Fruit fly (Drosophila melanogaster) whole organism, embryonic: ENCODE measurements around the gene CG3544.

Experiments
- Abd-B ChIP-seq: fragments of 200-800 bp; sonication (Bioruptor generic); optimal IDR thresholded peaks from 2 replicates; lab custom pipeline; 2018; ENCODE audit warnings: missing biosample characterization, mild to moderate bottlenecking, missing genetic modification characterization, moderate library complexity
- Antp ChIP-seq: fragments of 200-800 bp; sonication (Bioruptor generic); optimal IDR thresholded peaks from 3 replicates; lab custom pipeline; 2016; ENCODE audit warnings: missing biosample characterization, missing genetic modification characterization
- Atf6 ChIP-seq: fragments of 200-800 bp; sonication (Bioruptor generic); IDR thresholded peaks from 2 replicates; pipeline ENCODE4 v1.3.6; 2022; ENCODE audit warnings: missing biosample characterization, missing genetic modification characterization
- CG10267 ChIP-seq: fragments of 200-800 bp; sonication (Bioruptor generic); optimal IDR thresholded peaks from 2 replicates; lab custom pipeline; 2018; ENCODE audit warnings: missing biosample characterization, mild to moderate bottlenecking, missing genetic modification characterization, moderate library complexity
- CG12391 ChIP-seq: fragments of 200-800 bp; sonication (Bioruptor generic); optimal IDR thresholded peaks from 3 replicates; lab custom pipeline; 2018; ENCODE audit warnings: missing biosample characterization, mild to moderate bottlenecking, missing genetic modification characterization, moderate library complexity
- CG13123 ChIP-seq: fragments of 200-800 bp; sonication (Bioruptor generic); optimal IDR thresholded peaks from 2 replicates; lab custom pipeline; 2016; ENCODE audit warnings: missing biosample characterization, missing genetic modification characterization
- CG13296 ChIP-seq: fragments of 200-800 bp; sonication (Bioruptor generic); optimal IDR thresholded peaks from 3 replicates; lab custom pipeline; 2018; ENCODE audit warnings: missing biosample characterization, mild to moderate bottlenecking, missing genetic modification characterization
- CG16779 ChIP-seq: fragments of 200-800 bp; sonication (Bioruptor generic); IDR thresholded peaks from 2 replicates; pipeline ENCODE4 v1.3.6; 2022; ENCODE audit warnings: missing biosample characterization, missing genetic modification characterization
- CG18476 ChIP-seq: fragments of 200-800 bp; sonication (Bioruptor generic); optimal IDR thresholded peaks from 2 replicates; lab custom pipeline; 2016; ENCODE audit warnings: missing biosample characterization, mild to moderate bottlenecking, missing genetic modification characterization
- CG2116 ChIP-seq: fragments of 200-800 bp; sonication (Bioruptor generic); optimal IDR thresholded peaks from 3 replicates; lab custom pipeline; 2018; ENCODE audit warnings: missing biosample characterization, mild to moderate bottlenecking, missing genetic modification characterization
- CG2120 ChIP-seq: fragments of 200-800 bp; sonication (Bioruptor generic); optimal IDR thresholded peaks from 3 replicates; lab custom pipeline; 2016; ENCODE audit warnings: missing biosample characterization, missing genetic modification characterization
- CG2129 ChIP-seq: fragments of 200-800 bp; sonication (Bioruptor generic); IDR thresholded peaks from 2 replicates; pipeline ENCODE4 v1.3.6; 2022; ENCODE audit warnings: missing biosample characterization, missing genetic modification characterization; ENCODE audit not compliant: partially characterized antibody
- CG2678 ChIP-seq: fragments of 200-800 bp; sonication (Bioruptor generic); optimal IDR thresholded peaks from 3 replicates; lab custom pipeline; 2019; ENCODE audit warnings: missing biosample characterization, mild to moderate bottlenecking, missing genetic modification characterization, moderate library complexity
- CG3995 ChIP-seq: fragments of 200-800 bp; sonication (Bioruptor generic); optimal IDR thresholded peaks from 3 replicates; lab custom pipeline; 2016; ENCODE audit warnings: missing biosample characterization, missing genetic modification characterization
- CG4424 ChIP-seq: fragments of 200-800 bp; sonication (Bioruptor generic); optimal IDR thresholded peaks from 3 replicates; lab custom pipeline; 2016; ENCODE audit warnings: missing biosample characterization, missing genetic modification characterization
- CG5180 ChIP-seq: fragments of 200-800 bp; sonication (Bioruptor generic); optimal IDR thresholded peaks from 3 replicates; lab custom pipeline; 2017; ENCODE audit warnings: missing biosample characterization, missing genetic modification characterization, mild to moderate bottlenecking, moderate library complexity, missing genetic modification reagents
- CG6765 ChIP-seq: fragments of 200-800 bp; sonication (Bioruptor generic); optimal IDR thresholded peaks from 3 replicates; lab custom pipeline; 2017; ENCODE audit warnings: missing biosample characterization, mild to moderate bottlenecking, missing genetic modification characterization
- CG7556 ChIP-seq: fragments of 200-800 bp; sonication (Bioruptor generic); optimal IDR thresholded peaks from 2 replicates; lab custom pipeline; 2017; ENCODE audit warnings: missing biosample characterization, mild to moderate bottlenecking, missing genetic modification characterization
- CG8281 ChIP-seq: fragments of 200-800 bp; sonication (Bioruptor generic); optimal IDR thresholded peaks from 2 replicates; lab custom pipeline; 2018; ENCODE audit warnings: missing biosample characterization, mild to moderate bottlenecking, missing genetic modification characterization, moderate library complexity
- CG8388 ChIP-seq: fragments of 200-800 bp; sonication (Bioruptor generic); optimal IDR thresholded peaks from 2 replicates; lab custom pipeline; 2019; ENCODE audit warnings: missing biosample characterization, mild to moderate bottlenecking, missing genetic modification characterization, moderate library complexity
- ERR ChIP-seq: fragments of 200-800 bp; sonication (Bioruptor generic); optimal IDR thresholded peaks from 2 replicates; lab custom pipeline; 2016; ENCODE audit warnings: missing biosample characterization, missing genetic modification characterization
- HLH3B ChIP-seq: fragments of 200-800 bp; sonication (Bioruptor generic); IDR thresholded peaks from 2 replicates; pipeline ENCODE4 v1.3.6; 2022; ENCODE audit warnings: missing biosample characterization, missing genetic modification characterization
- Jarid2 ChIP-seq: fragments of 200-800 bp; sonication (Bioruptor generic); optimal IDR thresholded peaks from 3 replicates; lab custom pipeline; 2017; ENCODE audit warnings: mild to moderate bottlenecking, missing biosample characterization, missing genetic modification reagents, missing genetic modification characterization
- Lhr ChIP-seq: fragments of 200-800 bp; sonication (Bioruptor generic); optimal IDR thresholded peaks from 3 replicates; lab custom pipeline; 2017; ENCODE audit warnings: mild to moderate bottlenecking, missing biosample characterization, missing genetic modification reagents, missing genetic modification characterization
- Meics ChIP-seq: fragments of 200-800 bp; sonication (Bioruptor generic); optimal IDR thresholded peaks from 2 replicates; lab custom pipeline; 2017; ENCODE audit warnings: missing biosample characterization, mild to moderate bottlenecking, missing genetic modification characterization
- Poxn ChIP-seq: fragments of 200-800 bp; sonication (Bioruptor generic); IDR thresholded peaks from 2 replicates; pipeline ENCODE4 v1.3.6; 2022; ENCODE audit warnings: missing biosample characterization, missing genetic modification characterization
- Rx ChIP-seq: fragments of 200-800 bp; sonication (Bioruptor generic); IDR thresholded peaks from 2 replicates; pipeline ENCODE4 v1.3.6; 2022; ENCODE audit warnings: missing biosample characterization, missing genetic modification characterization
- Ssrp ChIP-seq: fragments of 200-800 bp; sonication (Bioruptor generic); optimal IDR thresholded peaks from 2 replicates; lab custom pipeline; 2018; ENCODE audit warnings: missing biosample characterization, mild to moderate bottlenecking, missing genetic modification characterization, moderate library complexity
- bab2 ChIP-seq: fragments of 200-800 bp; sonication (Bioruptor generic); optimal IDR thresholded peaks from 2 replicates; lab custom pipeline; 2016; ENCODE audit warnings: missing biosample characterization, missing genetic modification characterization
- cas ChIP-seq: fragments of 200-800 bp; sonication (Bioruptor generic); IDR thresholded peaks from 2 replicates; pipeline ENCODE4 v1.3.6; 2022; ENCODE audit warnings: missing biosample characterization, missing genetic modification characterization
- chinmo ChIP-seq: fragments of 200-800 bp; sonication (Bioruptor generic); IDR thresholded peaks from 4 replicates; pipeline ENCODE4 v1.3.6; 2022; ENCODE audit warnings: missing biosample characterization, missing genetic modification characterization; ENCODE audit not compliant: partially characterized antibody
- crp ChIP-seq, 2 experiments: fragments of 200-800 bp; sonication (Bioruptor generic); optimal IDR thresholded peaks; 2 replicates in 1 of 2; 3 replicates in 1 of 2; lab custom pipeline; 2017; ENCODE audit warnings: missing biosample characterization in 2 of 2, missing genetic modification characterization in 2 of 2, mild to moderate bottlenecking in 1 of 2, moderate library complexity in 1 of 2
- ems ChIP-seq: fragments of 200-800 bp; sonication (Bioruptor generic); optimal IDR thresholded peaks from 3 replicates; lab custom pipeline; 2016; ENCODE audit warnings: missing biosample characterization, missing genetic modification characterization
- fd96Cb ChIP-seq: fragments of 200-800 bp; sonication (Bioruptor generic); optimal IDR thresholded peaks from 2 replicates; lab custom pipeline; 2018; ENCODE audit warnings: missing biosample characterization, mild to moderate bottlenecking, missing genetic modification characterization, moderate library complexity
- fu2 ChIP-seq: fragments of 200-800 bp; sonication (Bioruptor generic); optimal IDR thresholded peaks from 2 replicates; lab custom pipeline; 2016; ENCODE audit warnings: missing biosample characterization, missing genetic modification characterization
- gcm ChIP-seq: fragments of 200-800 bp; sonication (Bioruptor generic); optimal IDR thresholded peaks from 2 replicates; lab custom pipeline; 2019; ENCODE audit warnings: missing biosample characterization, mild to moderate bottlenecking, missing genetic modification characterization, moderate library complexity
- gfzf ChIP-seq: fragments of 200-800 bp; sonication (Bioruptor generic); optimal IDR thresholded peaks from 2 replicates; lab custom pipeline; 2016; ENCODE audit warnings: missing biosample characterization, mild to moderate bottlenecking, missing genetic modification characterization, moderate library complexity
- grau ChIP-seq: fragments of 200-800 bp; optimal IDR thresholded peaks from 3 replicates; lab custom pipeline; 2019; ENCODE audit warnings: missing biosample characterization, mild to moderate bottlenecking, missing genetic modification characterization, moderate library complexity
- gsb ChIP-seq: fragments of 200-800 bp; sonication (Bioruptor generic); IDR thresholded peaks from 2 replicates; pipeline ENCODE4 v1.3.6; 2022; ENCODE audit warnings: missing biosample characterization, missing genetic modification characterization
- gt ChIP-seq: fragments of 200-800 bp; sonication (Bioruptor generic); IDR thresholded peaks from 2 replicates; pipeline ENCODE4 v1.3.6; 2022; ENCODE audit warnings: missing biosample characterization, missing genetic modification characterization
- ham ChIP-seq: fragments of 200-800 bp; sonication (Bioruptor generic); IDR thresholded peaks from 2 replicates; pipeline ENCODE4 v1.3.6; 2022; ENCODE audit warnings: missing biosample characterization, missing genetic modification characterization
- mirr ChIP-seq: fragments of 200-800 bp; sonication (Bioruptor generic); optimal IDR thresholded peaks from 3 replicates; lab custom pipeline; 2018; ENCODE audit warnings: missing biosample characterization, mild to moderate bottlenecking, missing genetic modification characterization
- pan ChIP-seq, 4 experiments: fragments of >200 bp in 3 of 4; fragments of 200-800 bp in 1 of 4; sonication (Bioruptor generic) in 1 of 4; optimal IDR thresholded peaks in 3 of 4; IDR thresholded peaks in 1 of 4; 2 replicates each; pipeline versions ENCODE4 v1.3.6 to Lab custom; 2017 to 2022; ENCODE audit warnings: missing biosample characterization in 2 of 4, missing genetic modification characterization in 2 of 4, mixed read lengths in 1 of 4
- pfk ChIP-seq: fragments of 200-800 bp; sonication (Bioruptor generic); optimal IDR thresholded peaks from 2 replicates; lab custom pipeline; 2018; ENCODE audit warnings: missing biosample characterization, mild to moderate bottlenecking, missing genetic modification characterization, moderate library complexity
- shn ChIP-seq: fragments of 200-800 bp; sonication (Bioruptor generic); optimal IDR thresholded peaks from 3 replicates; lab custom pipeline; 2016; ENCODE audit warnings: missing biosample characterization, missing genetic modification characterization
- sob ChIP-seq: fragments of 200-800 bp; sonication (Bioruptor generic); IDR thresholded peaks from 2 replicates; pipeline ENCODE4 v1.3.6; 2022; ENCODE audit warnings: missing biosample characterization, missing genetic modification characterization
- tio ChIP-seq: fragments of 200-800 bp; sonication (Bioruptor generic); optimal IDR thresholded peaks from 2 replicates; lab custom pipeline; 2017; ENCODE audit warnings: missing biosample characterization, missing genetic modification characterization, inconsistent platforms
- yki ChIP-seq: fragments of >200 bp; optimal IDR thresholded peaks from 3 replicates; lab custom pipeline; 2018
- zf30C ChIP-seq: fragments of 200-800 bp; sonication (Bioruptor generic); optimal IDR thresholded peaks from 3 replicates; lab custom pipeline; 2018; ENCODE audit warnings: missing biosample characterization, mild to moderate bottlenecking, missing genetic modification characterization

Gene CG3544

DNA sequence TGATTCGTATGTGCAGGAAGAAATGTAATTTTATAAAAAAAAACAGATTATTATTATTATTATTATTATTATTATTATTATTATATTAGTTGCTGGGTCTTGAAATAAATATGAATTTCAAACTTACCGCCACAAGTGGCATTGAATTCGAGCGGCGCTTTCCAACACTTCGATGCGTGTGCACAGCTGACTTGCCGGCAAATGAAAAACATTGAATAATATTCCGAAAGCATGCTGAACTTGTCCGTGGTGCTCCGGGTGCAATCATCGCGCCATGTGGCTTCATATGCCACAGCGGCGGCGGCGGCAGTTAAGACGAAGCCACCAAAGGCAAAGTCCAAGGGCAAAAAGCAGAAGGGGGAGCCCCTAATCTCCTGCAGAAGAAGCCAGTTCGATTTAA, 27.3 kb downstream of the CG3544 start, which contains the start of gene Dbp21E2 (continued):
- TF ChIP-seq Jarid2 (GFP tag; lab: Kevin White, UChicago) (no peak), pan (optimal IDR thresholded peaks at IDR 0.05; lab: Kevin White, UChicago) (no peak), pan (GFP tag; optimal IDR thresholded peaks at IDR 0.05 in 1 of 2, IDR thresholded peaks at IDR 0.05 in 1 of 2) (no peak), yki (lab: Kevin White, UChicago) (no peak), bab2 (GFP tag; lab: Kevin White, UChicago) (no peak), CG18476 (GFP tag; lab: Kevin White, UChicago) (no peak), mirr (GFP tag; lab: Kevin White, UChicago) (no peak), crp (GFP tag; optimal IDR thresholded peaks at IDR 0.05; lab: Kevin White, UChicago) (peak in 1 of 2 experiments; percentile 84)

DNA sequence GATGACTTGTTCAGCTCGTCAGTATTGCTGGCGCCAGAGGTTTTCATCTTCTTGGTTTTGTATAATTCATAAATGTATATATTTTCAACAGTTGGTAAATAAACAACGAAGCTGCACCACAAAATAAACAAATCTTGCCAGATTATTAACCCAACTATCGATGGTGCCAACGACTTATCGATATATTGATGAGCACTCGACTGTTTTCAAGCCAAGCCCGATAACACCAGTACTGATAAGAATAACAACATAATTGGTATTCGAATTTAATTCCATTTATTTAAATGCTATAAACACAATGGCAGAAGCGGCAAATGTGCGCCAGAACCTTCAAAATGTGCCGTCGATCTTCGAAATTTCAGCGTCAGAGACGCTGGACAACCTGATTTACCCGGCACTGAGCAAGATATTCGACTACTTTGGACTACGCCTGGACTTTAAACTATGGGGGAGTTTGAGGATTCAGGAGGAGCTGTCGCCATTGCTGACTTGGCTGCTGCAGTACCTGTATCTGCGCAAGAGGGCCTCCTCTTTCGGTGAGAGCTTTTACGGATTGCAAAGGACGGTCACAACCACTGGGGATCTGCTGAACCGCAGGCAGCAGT, 31.8 kb downstream of the CG3544 start, which contains the start of the genes Saf6 and Pex12:
TSS of gene Saf6 (minus strand) at position 166 of the 605 bp plus-strand sequence.
TSS of gene Pex12 (plus strand) at position 209 of the 605 bp plus-strand sequence.
- TF ChIP-seq Atf6, result no peak
- TF ChIP-seq CG10267 (tag; lab: Kevin White, UChicago), result peak; percentile 20
- no peak for TF ChIP-seq Rx
- no peak for TF ChIP-seq gcm (GFP tag; lab: Kevin White, UChicago)
- no peak for TF ChIP-seq Meics (GFP tag; lab: Kevin White, UChicago)
- TF ChIP-seq CG2129 (GFP tag; lab: Robert Waterston, UW), result peak; percentile 73
- no peak for TF ChIP-seq Poxn (GFP tag; lab: Robert Waterston, UW)
- no peak for TF ChIP-seq Ssrp
- TF ChIP-seq ems (GFP tag; lab: Kevin White, UChicago), result no peak
- TF ChIP-seq gsb (GFP tag; lab: Robert Waterston, UW), result no peak
- TF ChIP-seq Abd-B (GFP tag; lab: Kevin White, UChicago), result no peak
- TF ChIP-seq gt (GFP tag; lab: Robert Waterston, UW), result no peak
- TF ChIP-seq CG2116, result peak; percentile 65
- no peak for TF ChIP-seq gfzf
- TF ChIP-seq HLH3B, result no peak
- TF ChIP-seq CG12391 (tag; lab: Kevin White, UChicago), result no peak
- TF ChIP-seq CG13296, result no peak
- TF ChIP-seq CG4424 (GFP tag; lab: Kevin White, UChicago), result no peak
- TF ChIP-seq CG3995 (GFP tag; lab: Kevin White, UChicago), result no peak
- no peak for TF ChIP-seq CG16779 (GFP tag; lab: Robert Waterston, UW)
- TF ChIP-seq sob (GFP tag; lab: Robert Waterston, UW), result no peak
- no peak for TF ChIP-seq fu2 (GFP tag; lab: Kevin White, UChicago)
- TF ChIP-seq cas (GFP tag; lab: Robert Waterston, UW), result no peak
- no peak for TF ChIP-seq ERR (GFP tag; lab: Kevin White, UChicago)
- no peak for TF ChIP-seq zf30C (GFP tag; lab: Kevin White, UChicago)
- TF ChIP-seq CG2120 (GFP tag; lab: Kevin White, UChicago), result no peak
- TF ChIP-seq chinmo (GFP tag; lab: Robert Waterston, UW), result peak; percentile 89
- TF ChIP-seq pfk (GFP tag; lab: Kevin White, UChicago), result no peak
- no peak for TF ChIP-seq CG13123 (GFP tag; lab: Kevin White, UChicago)
- TF ChIP-seq CG6765 (GFP tag; lab: Kevin White, UChicago), result no peak
- no peak for TF ChIP-seq ham (GFP tag; lab: Robert Waterston, UW)
- TF ChIP-seq Lhr, result no peak
- TF ChIP-seq CG5180, result no peak
- no peak for TF ChIP-seq CG7556 (GFP tag; lab: Kevin White, UChicago)
- no peak for TF ChIP-seq grau
- TF ChIP-seq CG8281 (tag; lab: Kevin White, UChicago), result no peak
- no peak for TF ChIP-seq fd96Cb (tag; lab: Kevin White, UChicago)
- TF ChIP-seq Antp, result no peak
- TF ChIP-seq tio (GFP tag; lab: Kevin White, UChicago), result no peak
- no peak for TF ChIP-seq shn (GFP tag; lab: Kevin White, UChicago)
- no peak for TF ChIP-seq CG8388 (GFP tag; lab: Kevin White, UChicago)
- no peak for TF ChIP-seq CG2678 (tag; lab: Kevin White, UChicago)
